Fruit fly (Drosophila melanogaster) whole organism: ENCODE results near the gene CG34241.

Experiments used
- CG8478 ChIP-seq: fragments of >200 bp; optimal IDR thresholded peaks from 2 replicates; lab custom pipeline; 2018; ENCODE audit warnings: inconsistent platforms
- Dll ChIP-seq: fragments of >200 bp; optimal IDR thresholded peaks from 2 replicates; lab custom pipeline; 2017
- pan ChIP-seq: fragments of >200 bp; optimal IDR thresholded peaks from 2 replicates; lab custom pipeline; 2017
- psq ChIP-seq: fragments of >200 bp; optimal IDR thresholded peaks from 2 replicates; lab custom pipeline; 2017
- usp ChIP-seq: fragments of >200 bp; optimal IDR thresholded peaks from 2 replicates; lab custom pipeline; 2017; ENCODE audit warnings: missing biosample characterization, missing genetic modification characterization, mixed read lengths

dm6 chr3L:12090184-12090897 lies 37.4 kb upstream of the CG34241 start:
- no peak for TF ChIP-seq pan
- no peak for TF ChIP-seq usp (GFP tag; lab: Kevin White, UChicago)
- TF ChIP-seq Dll (lab: Kevin White, UChicago), result no peak
- no peak for TF ChIP-seq CG8478 (lab: Kevin White, UChicago)
- TF ChIP-seq psq, result no peak
